Fruit fly (Drosophila melanogaster) whole organism: ENCODE measurements around the gene Prosalpha6T.

Experiments used
- CG8478 ChIP-seq: fragments of >200 bp; optimal IDR thresholded peaks from 2 replicates; lab custom pipeline; 2018; ENCODE audit warnings: inconsistent platforms
- Dll ChIP-seq: fragments of >200 bp; optimal IDR thresholded peaks from 2 replicates; lab custom pipeline; 2017
- EcR ChIP-seq, 2 experiments: fragments of >200 bp; optimal IDR thresholded peaks; 2 replicates each; lab custom pipeline; 2017; ENCODE audit warnings: missing biosample characterization in 2 of 2, missing genetic modification characterization in 2 of 2, missing genetic modification reagents in 2 of 2
- pan ChIP-seq: fragments of >200 bp; optimal IDR thresholded peaks from 2 replicates; lab custom pipeline; 2017
- psq ChIP-seq: fragments of >200 bp; optimal IDR thresholded peaks from 2 replicates; lab custom pipeline; 2017
- usp ChIP-seq: fragments of >200 bp; optimal IDR thresholded peaks from 2 replicates; lab custom pipeline; 2017; ENCODE audit warnings: missing biosample characterization, missing genetic modification characterization, mixed read lengths

dm6 chr2L:13231739-13232138, at the start of gene Prosalpha6T:
- TF ChIP-seq CG8478 (no peak), usp (no peak), EcR (GFP tag; optimal IDR thresholded peaks at IDR 0.05; lab: Kevin White, UChicago) (no peak), psq (lab: Kevin White, UChicago) (no peak), Dll (lab: Kevin White, UChicago) (no peak), pan (no peak)
